Worm (Caenorhabditis elegans): ENCODE data around the gene nlp-80.
A peak's percentile ranks its signal among the peaks of the same experiment; 100 is the strongest.

ce11 chrV:11071453-11071852, 6.0 kb upstream of the nlp-80 start:
- TF ChIP-seq snpc-4 (tag; optimal IDR thresholded peaks at IDR 0.05) (no peak), sea-2 (GFP tag; optimal IDR thresholded peaks at IDR 0.05) (no peak), mdl-1 (tag; optimal IDR thresholded peaks at IDR 0.05) (no peak), jun-1 (tag; optimal IDR thresholded peaks at IDR 0.05) (no peak), unc-39 (tag; optimal IDR thresholded peaks at IDR 0.05) (no peak), nhr-28 (tag; optimal IDR thresholded peaks at IDR 0.05) (no peak), elt-3 (tag; optimal IDR thresholded peaks at IDR 0.05) (no peak), nhr-237 (tag; optimal IDR thresholded peaks at IDR 0.05) (no peak), pha-4 (tag; optimal IDR thresholded peaks at IDR 0.05) (no peak), ama-1 (optimal IDR thresholded peaks at IDR 0.05) (peak; percentile 20)

All from whole organism, L3 larva.